Worm (Caenorhabditis elegans) whole organism, late embryonic: ENCODE measurements around the gene F13E9.12.

Experiments
- K02D7.2 ChIP-seq: sonication (generic microtip); optimal IDR thresholded peaks from 2 replicates; lab custom pipeline; 2017; ENCODE audit warnings: mild to moderate bottlenecking, missing genetic modification characterization, missing compliant biosample characterization
- ama-1 ChIP-seq: fragments of 150-350 bp; optimal IDR thresholded peaks from 2 replicates; lab custom pipeline; 2014
- hlh-13 ChIP-seq: fragments of 200-800 bp; sonication (Bioruptor generic); optimal IDR thresholded peaks from 2 replicates; lab custom pipeline; 2018; ENCODE audit warnings: mild to moderate bottlenecking, missing genetic modification characterization, missing compliant biosample characterization
- nhr-11 ChIP-seq: fragments of 150-350 bp; optimal IDR thresholded peaks from 2 replicates; lab custom pipeline; 2014; ENCODE audit warnings: missing biosample characterization, missing genetic modification characterization
- odd-2 ChIP-seq: sonication (generic microtip); optimal IDR thresholded peaks from 2 replicates; lab custom pipeline; 2017; ENCODE audit warnings: antibody characterized with exemption, mild to moderate bottlenecking, missing genetic modification characterization, missing compliant biosample characterization
- rnt-1 ChIP-seq: sonication (generic microtip); optimal IDR thresholded peaks from 2 replicates; lab custom pipeline; 2016; ENCODE audit warnings: missing genetic modification characterization, missing compliant biosample characterization
- tbx-2 ChIP-seq: sonication (generic microtip); optimal IDR thresholded peaks from 2 replicates; lab custom pipeline; 2016; ENCODE audit warnings: missing genetic modification characterization, missing compliant biosample characterization
- unc-55 ChIP-seq: sonication (generic microtip); optimal IDR thresholded peaks from 2 replicates; lab custom pipeline; 2017; ENCODE audit warnings: missing biosample characterization, missing genetic modification reagents, missing genetic modification characterization
- ztf-16 ChIP-seq: sonication (generic microtip); optimal IDR thresholded peaks from 2 replicates; lab custom pipeline; 2017; ENCODE audit warnings: missing genetic modification characterization, missing compliant biosample characterization

- no peak for TF ChIP-seq ama-1 (lab: Kevin White, UChicago)
- no peak for TF ChIP-seq tbx-2 (tag; lab: Kevin White, UChicago)
- TF ChIP-seq rnt-1 (tag; lab: Kevin White, UChicago): no peak
- TF ChIP-seq nhr-11 (tag; lab: Kevin White, UChicago): no peak
- TF ChIP-seq ztf-16: no peak
- TF ChIP-seq hlh-13 (GFP tag; lab: Kevin White, UChicago): no peak
- no peak for TF ChIP-seq odd-2
- TF ChIP-seq K02D7.2 (tag; lab: Kevin White, UChicago): no peak
- TF ChIP-seq unc-55 (GFP tag; lab: Kevin White, UChicago): no peak
These were observed 29.9 kb upstream of the F13E9.12 start, which contains the start of gene ZK596.3 for ce11 chrIV:10904282-10904681.
